Worm (Caenorhabditis elegans): ENCODE data around the gene zipt-17.
A peak's percentile ranks its signal among the peaks of the same experiment; 100 is the strongest.

ce11 chrIV:17380061-17380680 lies 13.0 kb upstream of the zipt-17 start, which contains the start of the genes C30H6.9 and dlat-2:
- TF ChIP-seq fos-1 (tag; optimal IDR thresholded peaks at IDR 0.05), result peak; percentile 11
- TF ChIP-seq skn-1 (tag; optimal IDR thresholded peaks at IDR 0.05), result no peak
- no peak for TF ChIP-seq unc-62 (GFP tag; optimal IDR thresholded peaks at IDR 0.05)
- no peak for TF ChIP-seq snpc-4 (tag; optimal IDR thresholded peaks at IDR 0.05)
- TF ChIP-seq lin-11 (tag; optimal IDR thresholded peaks at IDR 0.05), result no peak
- TF ChIP-seq ceh-82 (tag; optimal IDR thresholded peaks at IDR 0.05), result no peak
- no peak for TF ChIP-seq ztf-11 (tag; optimal IDR thresholded peaks at IDR 0.05)
- TF ChIP-seq mab-5 (tag; optimal IDR thresholded peaks at IDR 0.05), result no peak
- TF ChIP-seq elt-3 (tag; optimal IDR thresholded peaks at IDR 0.05), result no peak
- no peak for TF ChIP-seq dmd-4 (tag; optimal IDR thresholded peaks at IDR 0.05)
- no peak for TF ChIP-seq nhr-23 (tag; optimal IDR thresholded peaks at IDR 0.05)
- TF ChIP-seq nhr-11 (tag; optimal IDR thresholded peaks at IDR 0.05), result no peak
- no peak for TF ChIP-seq nhr-25 (tag; optimal IDR thresholded peaks at IDR 0.05)
